Worm (Caenorhabditis elegans) whole organism, L1 larva: Measurements from ENCODE around the gene C50F4.10.

Experiments
- C34B4.2 ChIP-seq: sonication (generic microtip); optimal IDR thresholded peaks from 2 replicates; lab custom pipeline; 2017; ENCODE audit warnings: mild to moderate bottlenecking, missing genetic modification characterization, missing compliant biosample characterization
- ama-1 ChIP-seq: fragments of 150-350 bp; optimal IDR thresholded peaks from 2 replicates; lab custom pipeline; 2014
- ceh-82 ChIP-seq, 3 experiments: fragments of 150-350 bp in 1 of 3; sonication (generic microtip) in 2 of 3; optimal IDR thresholded peaks; 2 replicates each; lab custom pipeline; 2014 to 2017; ENCODE audit warnings: missing biosample characterization in 3 of 3, missing genetic modification characterization in 3 of 3
- efl-3 ChIP-seq: fragments of 200-800 bp; sonication (Bioruptor generic); optimal IDR thresholded peaks from 2 replicates; lab custom pipeline; 2018; ENCODE audit warnings: mild to moderate bottlenecking, missing genetic modification characterization, missing compliant biosample characterization
- elt-3 ChIP-seq, 6 experiments: fragments of 150-350 bp in 1 of 6; sonication (generic microtip); optimal IDR thresholded peaks; 2 replicates each; lab custom pipeline; 2017 to 2018; ENCODE audit warnings: missing biosample characterization in 6 of 6, missing genetic modification characterization in 6 of 6, inconsistent platforms in 1 of 6
- fkh-4 ChIP-seq: sonication (generic microtip); optimal IDR thresholded peaks from 2 replicates; lab custom pipeline; 2016; ENCODE audit warnings: missing compliant biosample characterization, missing genetic modification characterization, borderline replicate concordance
- fos-1 ChIP-seq: fragments of 150-350 bp; optimal IDR thresholded peaks from 2 replicates; lab custom pipeline; 2014; ENCODE audit warnings: missing biosample characterization, missing genetic modification characterization
- lsy-2 ChIP-seq, 2 experiments: fragments of 150-350 bp; optimal IDR thresholded peaks; 2 replicates each; lab custom pipeline; 2014; ENCODE audit warnings: missing biosample characterization in 2 of 2, missing genetic modification characterization in 2 of 2
- nhr-76 ChIP-seq: sonication (generic microtip); optimal IDR thresholded peaks from 2 replicates; lab custom pipeline; 2017; ENCODE audit warnings: missing biosample characterization, missing genetic modification characterization
- rnt-1 ChIP-seq: sonication (generic microtip); optimal IDR thresholded peaks from 2 replicates; lab custom pipeline; 2016; ENCODE audit warnings: mild to moderate bottlenecking, missing genetic modification characterization, moderate library complexity, missing compliant biosample characterization
- tbx-2 ChIP-seq: sonication (generic microtip); optimal IDR thresholded peaks from 2 replicates; lab custom pipeline; 2016; ENCODE audit warnings: missing genetic modification characterization, missing compliant biosample characterization
- unc-130 ChIP-seq: fragments of 150-350 bp; optimal IDR thresholded peaks from 2 replicates; lab custom pipeline; 2017; ENCODE audit warnings: missing biosample characterization, missing genetic modification characterization, inconsistent platforms
- ztf-11 ChIP-seq, 2 experiments: sonication (generic microtip); optimal IDR thresholded peaks; 2 replicates each; lab custom pipeline; 2016 to 2017; ENCODE audit warnings: missing genetic modification characterization in 2 of 2, missing biosample characterization in 1 of 2, missing compliant biosample characterization in 1 of 2

DNA sequence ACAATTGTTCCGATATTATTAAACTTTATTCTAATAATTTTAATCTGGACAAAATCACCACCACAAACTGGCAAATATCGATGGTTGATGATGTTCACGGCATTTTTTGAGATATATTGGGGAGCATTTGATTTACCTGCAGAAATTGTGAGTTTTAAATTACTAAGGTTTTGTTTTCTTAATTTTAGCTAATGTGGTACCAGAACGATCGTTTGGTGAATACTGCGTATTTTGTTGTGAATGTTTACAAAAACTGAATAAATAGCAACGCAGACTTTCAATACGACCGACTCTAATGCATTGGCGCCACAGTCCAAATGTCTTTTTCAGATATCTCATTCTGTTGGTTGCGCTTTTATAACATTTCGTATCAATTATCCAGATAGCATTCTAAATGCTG, 9.7 kb downstream of the C50F4.10 start:
- TF ChIP-seq nhr-76 (tag; lab: Kevin White, UChicago) = no peak
- TF ChIP-seq lsy-2 (tag; optimal IDR thresholded peaks at IDR 0.05; lab: Kevin White, UChicago) = no peak
- TF ChIP-seq fos-1 = no peak
- TF ChIP-seq ztf-11 (tag; optimal IDR thresholded peaks at IDR 0.05; lab: Kevin White, UChicago) = no peak
- no peak for TF ChIP-seq fkh-4 (tag; lab: Kevin White, UChicago)
- TF ChIP-seq unc-130 (tag; lab: Kevin White, UChicago) = no peak
- TF ChIP-seq C34B4.2 (tag; lab: Kevin White, UChicago) = no peak
- TF ChIP-seq efl-3 = no peak
- no peak for TF ChIP-seq tbx-2 (tag; lab: Kevin White, UChicago)
- no peak for TF ChIP-seq rnt-1 (tag; lab: Kevin White, UChicago)
- TF ChIP-seq ceh-82 (tag; optimal IDR thresholded peaks at IDR 0.05; lab: Kevin White, UChicago) = no peak
- no peak for TF ChIP-seq ama-1 (lab: Kevin White, UChicago)
- no peak for TF ChIP-seq elt-3 (tag; optimal IDR thresholded peaks at IDR 0.05; lab: Kevin White, UChicago)
